Fruit fly (Drosophila melanogaster) whole organism, embryonic: ENCODE results near the gene Cpr66Cb.

Experiments
- Awh ChIP-seq: fragments of 200-800 bp; sonication (Bioruptor generic); IDR thresholded peaks from 2 replicates; pipeline ENCODE4, ENCODE4 v1.3.6; 2022; ENCODE audit warnings: missing biosample characterization, missing genetic modification characterization
- BtbVII ChIP-seq: fragments of 200-800 bp; sonication (Bioruptor generic); optimal IDR thresholded peaks from 3 replicates; lab custom pipeline; 2017; ENCODE audit warnings: missing biosample characterization, mild to moderate bottlenecking, missing genetic modification characterization
- CG11247 ChIP-seq: fragments of 200-800 bp; sonication (Bioruptor generic); IDR thresholded peaks from 2 replicates; pipeline ENCODE4 v1.3.6; 2022; ENCODE audit warnings: missing biosample characterization, missing genetic modification characterization
- CG14050 ChIP-seq: fragments of 200-800 bp; sonication (Bioruptor generic); IDR thresholded peaks from 3 replicates; pipeline ENCODE4 v1.3.6; 2022; ENCODE audit warnings: missing biosample characterization, missing genetic modification characterization
- CG17802 ChIP-seq: fragments of 200-800 bp; sonication (Bioruptor generic); optimal IDR thresholded peaks from 2 replicates; lab custom pipeline; 2018; ENCODE audit warnings: missing biosample characterization, mild to moderate bottlenecking, missing genetic modification characterization, moderate library complexity
- CG1792 ChIP-seq: fragments of 200-800 bp; sonication (Bioruptor generic); optimal IDR thresholded peaks from 2 replicates; lab custom pipeline; 2016; ENCODE audit warnings: missing biosample characterization, missing genetic modification characterization
- CG1832 ChIP-seq: fragments of 200-800 bp; sonication (Bioruptor generic); optimal IDR thresholded peaks from 2 replicates; lab custom pipeline; 2017; ENCODE audit warnings: missing biosample characterization, mild to moderate bottlenecking, missing genetic modification characterization, inconsistent platforms
- CG18764 ChIP-seq: fragments of 200-800 bp; sonication (Bioruptor generic); optimal IDR thresholded peaks from 3 replicates; lab custom pipeline; 2016; ENCODE audit warnings: missing biosample characterization, missing genetic modification characterization
- CG2116 ChIP-seq: fragments of 200-800 bp; sonication (Bioruptor generic); optimal IDR thresholded peaks from 3 replicates; lab custom pipeline; 2018; ENCODE audit warnings: missing biosample characterization, mild to moderate bottlenecking, missing genetic modification characterization
- CG2202 ChIP-seq: fragments of 200-800 bp; sonication (Bioruptor generic); optimal IDR thresholded peaks from 2 replicates; lab custom pipeline; 2018; ENCODE audit warnings: missing biosample characterization, mild to moderate bottlenecking, missing genetic modification characterization
- CG30403 ChIP-seq: fragments of 200-800 bp; sonication (Bioruptor generic); optimal IDR thresholded peaks from 3 replicates; lab custom pipeline; 2016; ENCODE audit warnings: missing biosample characterization, missing genetic modification characterization
- CG34422 ChIP-seq: fragments of 200-800 bp; sonication (Bioruptor generic); IDR thresholded peaks from 3 replicates; pipeline ENCODE4 v1.3.6; 2022; ENCODE audit warnings: missing biosample characterization, missing genetic modification characterization
- CG4282 ChIP-seq: fragments of 200-800 bp; sonication (Bioruptor generic); optimal IDR thresholded peaks from 2 replicates; lab custom pipeline; 2016; ENCODE audit warnings: missing biosample characterization, missing genetic modification characterization
- CG6272 ChIP-seq: fragments of 200-800 bp; sonication (Bioruptor generic); IDR thresholded peaks from 2 replicates; pipeline ENCODE4 v1.3.6; 2022; ENCODE audit warnings: missing biosample characterization, missing genetic modification characterization
- CG6654 ChIP-seq: fragments of 200-800 bp; sonication (Bioruptor generic); optimal IDR thresholded peaks from 2 replicates; lab custom pipeline; 2017; ENCODE audit warnings: missing biosample characterization, mild to moderate bottlenecking, missing genetic modification characterization
- CG6791 ChIP-seq: fragments of 200-800 bp; sonication (Bioruptor generic); IDR thresholded peaks from 3 replicates; pipeline ENCODE4 v1.3.6; 2022; ENCODE audit warnings: missing biosample characterization, missing genetic modification characterization; ENCODE audit not compliant: partially characterized antibody
- CG7745 ChIP-seq: fragments of 200-800 bp; sonication (Bioruptor generic); optimal IDR thresholded peaks from 2 replicates; lab custom pipeline; 2018; ENCODE audit warnings: missing biosample characterization, mild to moderate bottlenecking, missing genetic modification characterization, moderate library complexity
- CG8924 ChIP-seq: fragments of 200-800 bp; optimal IDR thresholded peaks from 3 replicates; lab custom pipeline; 2019; ENCODE audit warnings: missing biosample characterization, mild to moderate bottlenecking, missing genetic modification characterization, moderate library complexity
- CTCF ChIP-seq: fragments of 200-800 bp; sonication (Bioruptor generic); optimal IDR thresholded peaks from 2 replicates; lab custom pipeline; 2017; ENCODE audit warnings: missing biosample characterization, mild to moderate bottlenecking, missing genetic modification characterization, moderate library complexity
- Dek ChIP-seq: fragments of 200-800 bp; sonication (Bioruptor generic); optimal IDR thresholded peaks from 3 replicates; lab custom pipeline; 2019; ENCODE audit warnings: missing biosample characterization, mild to moderate bottlenecking, missing genetic modification characterization, moderate library complexity
- Hey ChIP-seq: fragments of 200-800 bp; sonication (Bioruptor generic); optimal IDR thresholded peaks from 3 replicates; lab custom pipeline; 2018; ENCODE audit warnings: missing biosample characterization, mild to moderate bottlenecking, missing genetic modification characterization
- HmgZ ChIP-seq: fragments of 200-800 bp; sonication (Bioruptor generic); optimal IDR thresholded peaks from 2 replicates; lab custom pipeline; 2018; ENCODE audit warnings: missing biosample characterization, mild to moderate bottlenecking, missing genetic modification characterization
- Hmx ChIP-seq: fragments of 200-800 bp; sonication (Bioruptor generic); optimal IDR thresholded peaks from 2 replicates; lab custom pipeline; 2016; ENCODE audit warnings: missing biosample characterization, missing genetic modification characterization
- Lpt ChIP-seq: fragments of >200 bp; optimal IDR thresholded peaks from 2 replicates; lab custom pipeline; 2018; ENCODE audit warnings: missing biosample characterization, missing genetic modification characterization
- Meics ChIP-seq: fragments of 200-800 bp; sonication (Bioruptor generic); optimal IDR thresholded peaks from 2 replicates; lab custom pipeline; 2017; ENCODE audit warnings: missing biosample characterization, mild to moderate bottlenecking, missing genetic modification characterization
- Nf-YA ChIP-seq: fragments of 200-800 bp; sonication (Bioruptor generic); IDR thresholded peaks from 2 replicates; pipeline ENCODE4 v1.3.6; 2022; ENCODE audit warnings: missing biosample characterization, missing genetic modification characterization
- Nf-YC ChIP-seq: fragments of 200-800 bp; optimal IDR thresholded peaks from 3 replicates; lab custom pipeline; 2019; ENCODE audit warnings: missing biosample characterization, mild to moderate bottlenecking, missing genetic modification characterization, moderate library complexity
- Rx ChIP-seq: fragments of 200-800 bp; sonication (Bioruptor generic); IDR thresholded peaks from 2 replicates; pipeline ENCODE4 v1.3.6; 2022; ENCODE audit warnings: missing biosample characterization, missing genetic modification characterization
- amos ChIP-seq: fragments of 200-800 bp; sonication (Bioruptor generic); IDR thresholded peaks from 2 replicates; pipeline ENCODE4 v1.3.6; 2022; ENCODE audit warnings: missing biosample characterization, missing genetic modification characterization; ENCODE audit not compliant: partially characterized antibody
- bowl ChIP-seq: fragments of 200-800 bp; sonication (Bioruptor generic); IDR thresholded peaks from 2 replicates; pipeline ENCODE4 v1.3.6; 2022; ENCODE audit warnings: missing biosample characterization, missing genetic modification characterization
- croc ChIP-seq: fragments of 200-800 bp; sonication (Bioruptor generic); conservative IDR thresholded peaks from 3 replicates; pipeline ENCODE4 v1.3.6; 2022; ENCODE audit warnings: missing biosample characterization, missing genetic modification characterization
- dan ChIP-seq: fragments of 200-800 bp; sonication (Bioruptor generic); IDR thresholded peaks from 2 replicates; pipeline ENCODE4 v1.3.6; 2022; ENCODE audit warnings: missing biosample characterization, missing genetic modification characterization
- her ChIP-seq: fragments of 200-800 bp; sonication (Bioruptor generic); optimal IDR thresholded peaks from 2 replicates; lab custom pipeline; 2016; ENCODE audit warnings: missing biosample characterization, missing genetic modification characterization
- ind ChIP-seq: fragments of 200-800 bp; sonication (Bioruptor generic); optimal IDR thresholded peaks from 3 replicates; lab custom pipeline; 2016; ENCODE audit warnings: missing biosample characterization, missing genetic modification characterization
- lab ChIP-seq: fragments of 200-800 bp; sonication (Bioruptor generic); optimal IDR thresholded peaks from 3 replicates; lab custom pipeline; 2017; ENCODE audit warnings: missing biosample characterization, missing genetic modification characterization, mild to moderate bottlenecking, moderate library complexity, missing genetic modification reagents
- oc ChIP-seq: fragments of 200-800 bp; sonication (Bioruptor generic); optimal IDR thresholded peaks from 2 replicates; lab custom pipeline; 2018; ENCODE audit warnings: missing biosample characterization, mild to moderate bottlenecking, missing genetic modification characterization, moderate library complexity
- pb ChIP-seq: fragments of 200-800 bp; sonication (Bioruptor generic); optimal IDR thresholded peaks from 3 replicates; lab custom pipeline; 2016; ENCODE audit warnings: missing biosample characterization, missing genetic modification characterization
- pum ChIP-seq: fragments of 200-800 bp; sonication (Bioruptor generic); optimal IDR thresholded peaks from 2 replicates; lab custom pipeline; 2016; ENCODE audit warnings: missing biosample characterization, missing genetic modification characterization
- ro ChIP-seq: fragments of 200-800 bp; sonication (Bioruptor generic); IDR thresholded peaks from 2 replicates; pipeline ENCODE4 v1.3.6; 2022; ENCODE audit warnings: missing biosample characterization, missing genetic modification characterization
- sc ChIP-seq, 3 experiments: fragments of >200 bp in 2 of 3; fragments of 200-800 bp in 1 of 3; sonication (Bioruptor generic) in 1 of 3; optimal IDR thresholded peaks; 2 replicates in 2 of 3; 3 replicates in 1 of 3; lab custom pipeline; 2017; ENCODE audit warnings: mild to moderate bottlenecking in 1 of 3, missing biosample characterization in 1 of 3, missing genetic modification characterization in 1 of 3, missing genetic modification reagents in 1 of 3
- sima ChIP-seq: fragments of 200-800 bp; sonication (Bioruptor generic); optimal IDR thresholded peaks from 2 replicates; lab custom pipeline; 2016; ENCODE audit warnings: missing biosample characterization, missing genetic modification characterization
- slbo ChIP-seq: fragments of 200-800 bp; sonication (Bioruptor generic); IDR thresholded peaks from 2 replicates; pipeline ENCODE4 v1.3.6; 2022; ENCODE audit warnings: missing biosample characterization, missing genetic modification characterization
- sna ChIP-seq: fragments of 200-800 bp; sonication (Bioruptor generic); IDR thresholded peaks from 2 replicates; pipeline ENCODE4 v1.3.6; 2022; ENCODE audit warnings: missing biosample characterization, missing genetic modification characterization; ENCODE audit not compliant: partially characterized antibody
- sob ChIP-seq: fragments of 200-800 bp; sonication (Bioruptor generic); IDR thresholded peaks from 2 replicates; pipeline ENCODE4 v1.3.6; 2022; ENCODE audit warnings: missing biosample characterization, missing genetic modification characterization
- sr ChIP-seq: fragments of 200-800 bp; sonication (Bioruptor generic); IDR thresholded peaks from 3 replicates; pipeline ENCODE4 v1.3.6; 2022; ENCODE audit warnings: missing biosample characterization, missing genetic modification characterization
- sug ChIP-seq: fragments of 200-800 bp; optimal IDR thresholded peaks from 2 replicates; lab custom pipeline; 2019; ENCODE audit warnings: missing biosample characterization, mild to moderate bottlenecking, missing genetic modification characterization, moderate library complexity
- tll ChIP-seq, 2 experiments: fragments of 200-800 bp in 1 of 2; fragments of >200 bp in 1 of 2; sonication (Bioruptor generic) in 1 of 2; optimal IDR thresholded peaks; 2 replicates each; lab custom pipeline; 2017 to 2019; ENCODE audit warnings: missing biosample characterization in 2 of 2, missing genetic modification characterization in 2 of 2, mild to moderate bottlenecking in 1 of 2, moderate library complexity in 1 of 2
- tx ChIP-seq: fragments of 200-800 bp; sonication (Bioruptor generic); optimal IDR thresholded peaks from 2 replicates; lab custom pipeline; 2016; ENCODE audit warnings: missing biosample characterization, missing genetic modification characterization
- usp ChIP-seq: fragments of >200 bp; optimal IDR thresholded peaks from 2 replicates; lab custom pipeline; 2017; ENCODE audit warnings: missing biosample characterization, missing genetic modification characterization
- zen2 ChIP-seq: fragments of 200-800 bp; sonication (Bioruptor generic); IDR thresholded peaks from 3 replicates; pipeline ENCODE4 v1.3.6; 2022; ENCODE audit warnings: missing biosample characterization, missing genetic modification characterization; ENCODE audit not compliant: partially characterized antibody
- zf30C ChIP-seq: fragments of 200-800 bp; sonication (Bioruptor generic); optimal IDR thresholded peaks from 3 replicates; lab custom pipeline; 2018; ENCODE audit warnings: missing biosample characterization, mild to moderate bottlenecking, missing genetic modification characterization

The Cpr66Cb gene

DNA sequence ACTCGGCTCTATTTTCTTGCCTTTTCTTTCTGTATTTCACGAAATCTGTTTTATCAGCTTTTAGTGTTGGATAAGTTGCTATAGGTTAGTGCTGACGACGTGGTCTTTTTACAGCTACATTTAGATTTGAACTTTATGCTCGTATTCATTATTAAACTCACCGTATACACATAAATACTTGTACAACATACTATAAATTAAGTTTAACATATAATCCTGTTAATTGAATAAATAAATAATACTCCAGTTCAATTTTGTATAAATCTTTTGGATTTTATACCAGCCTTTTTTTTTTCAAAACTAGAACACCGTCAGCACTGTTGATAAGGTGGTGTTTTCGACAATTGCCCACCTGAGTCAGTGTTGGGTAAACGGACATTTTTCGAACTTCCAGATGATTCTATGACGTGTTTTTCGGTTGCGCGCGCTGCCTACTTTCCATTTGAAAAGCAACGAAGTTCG lies 27.6 kb upstream of the Cpr66Cb start, which contains the start of gene BI-1 (continued):
- TF ChIP-seq Nf-YC (tag; lab: Kevin White, UChicago) (peak; percentile 74), croc (GFP tag; lab: Robert Waterston, UW) (peak; percentile 16; the same call in 1 of the 3 replicates), pb (GFP tag; lab: Kevin White, UChicago) (no peak), ind (GFP tag; lab: Kevin White, UChicago) (peak; percentile 65), CG6272 (GFP tag; lab: Robert Waterston, UW) (0 out of 2 replicates have a peak, but pooled peaks have one; percentile 16), slbo (GFP tag; lab: Robert Waterston, UW) (peak; percentile 54), CG1832 (no peak), Hmx (GFP tag; lab: Kevin White, UChicago) (peak; percentile 30), Nf-YA (GFP tag; lab: Robert Waterston, UW) (0 out of 2 replicates have a peak, but pooled peaks have one; percentile 21), CG2202 (tag; lab: Kevin White, UChicago) (no peak), pum (GFP tag; lab: Kevin White, UChicago) (peak; percentile 51), BtbVII (peak; percentile 73), dan (GFP tag; lab: Robert Waterston, UW) (no peak), CG2116 (GFP tag; lab: Kevin White, UChicago) (peak; percentile 22), bowl (GFP tag; lab: Robert Waterston, UW) (no peak), Hey (tag; lab: Kevin White, UChicago) (no peak), lab (peak; percentile 83), zf30C (GFP tag; lab: Kevin White, UChicago) (no peak), her (peak; percentile 14), oc (tag; lab: Kevin White, UChicago) (no peak), sc (optimal IDR thresholded peaks at IDR 0.05; lab: Kevin White, UChicago) (no peak), sc (GFP tag; optimal IDR thresholded peaks at IDR 0.05; lab: Kevin White, UChicago) (peak; percentile 42), Awh (no peak), sima (no peak), Rx (GFP tag; lab: Robert Waterston, UW) (0 out of 2 replicates have a peak, but pooled peaks have one; percentile 3), CG8924 (tag; lab: Kevin White, UChicago) (no peak), sob (peak; percentile 83), CG6791 (GFP tag; lab: Robert Waterston, UW) (no peak), CG30403 (GFP tag; lab: Kevin White, UChicago) (peak; percentile 88), CG7745 (tag; lab: Kevin White, UChicago) (no peak), CG4282 (GFP tag; lab: Kevin White, UChicago) (no peak), CG6654 (GFP tag; lab: Kevin White, UChicago) (no peak), Lpt (no peak), sna (GFP tag; lab: Robert Waterston, UW) (no peak), Dek (tag; lab: Kevin White, UChicago) (peak; percentile 69), zen2 (GFP tag; lab: Robert Waterston, UW) (no peak; the same call in 2 of the 3 replicates), CG14050 (GFP tag; lab: Robert Waterston, UW) (no peak), CG11247 (GFP tag; lab: Robert Waterston, UW) (no peak), usp (GFP tag; lab: Kevin White, UChicago) (no peak), amos (GFP tag; lab: Robert Waterston, UW) (0 out of 2 replicates have a peak, but pooled peaks have one; percentile 10), Meics (GFP tag; lab: Kevin White, UChicago) (peak; percentile 76), ro (GFP tag; lab: Robert Waterston, UW) (no peak), HmgZ (tag; lab: Kevin White, UChicago) (peak; percentile 73), sug (tag; lab: Kevin White, UChicago) (peak; percentile 88), tll (GFP tag; optimal IDR thresholded peaks at IDR 0.05; lab: Kevin White, UChicago) (no peak), CTCF (peak; percentile 22), sr (GFP tag; lab: Robert Waterston, UW) (no peak), tx (GFP tag; lab: Kevin White, UChicago) (no peak), CG34422 (GFP tag; lab: Robert Waterston, UW) (no peak), CG17802 (no peak), CG1792 (GFP tag; lab: Kevin White, UChicago) (no peak), CG18764 (peak; percentile 58)
